Fruit fly (Drosophila melanogaster) whole organism, adult: ENCODE measurements around the gene kirre.

Experiments used
- CG11617 ChIP-seq: fragments of 200-800 bp; sonication (Bioruptor generic); optimal IDR thresholded peaks from 2 replicates; lab custom pipeline; 2017; ENCODE audit warnings: mild to moderate bottlenecking, missing biosample characterization, missing genetic modification reagents, missing genetic modification characterization
- CG12768 ChIP-seq: fragments of 200-800 bp; sonication (Bioruptor generic); optimal IDR thresholded peaks from 2 replicates; lab custom pipeline; 2017; ENCODE audit warnings: missing biosample characterization, missing genetic modification characterization, mild to moderate bottlenecking, moderate library complexity, missing genetic modification reagents
- CG14711 ChIP-seq: fragments of 200-800 bp; sonication (Bioruptor generic); optimal IDR thresholded peaks from 2 replicates; lab custom pipeline; 2018; ENCODE audit warnings: missing biosample characterization, mild to moderate bottlenecking, missing genetic modification characterization, moderate library complexity
- CG1620 ChIP-seq: fragments of 200-800 bp; sonication (Bioruptor generic); optimal IDR thresholded peaks from 2 replicates; lab custom pipeline; 2016; ENCODE audit warnings: missing biosample characterization, missing genetic modification characterization
- CG33017 ChIP-seq: fragments of 200-800 bp; sonication (Bioruptor generic); optimal IDR thresholded peaks from 2 replicates; lab custom pipeline; 2018; ENCODE audit warnings: missing biosample characterization, mild to moderate bottlenecking, missing genetic modification characterization, moderate library complexity
- CG5204 ChIP-seq: fragments of 200-800 bp; sonication (Bioruptor generic); optimal IDR thresholded peaks from 2 replicates; lab custom pipeline; 2016; ENCODE audit warnings: missing biosample characterization, missing genetic modification characterization
- CG7045 ChIP-seq: fragments of 200-800 bp; sonication (Bioruptor generic); optimal IDR thresholded peaks from 2 replicates; lab custom pipeline; 2017; ENCODE audit warnings: missing biosample characterization, mild to moderate bottlenecking, missing genetic modification characterization
- CG7101 ChIP-seq: fragments of 200-800 bp; sonication (Bioruptor generic); optimal IDR thresholded peaks from 2 replicates; lab custom pipeline; 2018; ENCODE audit warnings: missing biosample characterization, mild to moderate bottlenecking, missing genetic modification characterization, moderate library complexity
- Clk ChIP-seq: fragments of 200-800 bp; sonication (Bioruptor generic); optimal IDR thresholded peaks from 2 replicates; lab custom pipeline; 2017; ENCODE audit warnings: missing biosample characterization, missing genetic modification characterization
- Crg-1 ChIP-seq: fragments of 200-800 bp; sonication (Bioruptor generic); optimal IDR thresholded peaks from 2 replicates; lab custom pipeline; 2016; ENCODE audit warnings: missing biosample characterization, missing genetic modification characterization
- Hr96 ChIP-seq: fragments of 200-800 bp; sonication (Bioruptor generic); optimal IDR thresholded peaks from 2 replicates; lab custom pipeline; 2016; ENCODE audit warnings: missing biosample characterization, missing genetic modification characterization
- Mnt ChIP-seq: fragments of 200-800 bp; sonication (Bioruptor generic); optimal IDR thresholded peaks from 2 replicates; lab custom pipeline; 2016; ENCODE audit warnings: missing biosample characterization, mild to moderate bottlenecking, missing genetic modification characterization
- bab1 ChIP-seq: fragments of 200-800 bp; sonication (Bioruptor generic); optimal IDR thresholded peaks from 3 replicates; lab custom pipeline; 2019; ENCODE audit warnings: missing biosample characterization, mild to moderate bottlenecking, missing genetic modification characterization, moderate library complexity
- cic ChIP-seq: fragments of 200-800 bp; sonication (Bioruptor generic); optimal IDR thresholded peaks from 2 replicates; lab custom pipeline; 2017; ENCODE audit warnings: missing biosample characterization, mild to moderate bottlenecking, missing genetic modification characterization, moderate library complexity
- cnc ChIP-seq, 2 experiments: fragments of >200 bp; optimal IDR thresholded peaks; 2 replicates each; lab custom pipeline; 2017
- kay ChIP-seq: fragments of 200-800 bp; sonication (Bioruptor generic); peaks from one replicate; lab custom pipeline; 2016; ENCODE audit warnings: missing biosample characterization, missing genetic modification characterization, borderline replicate concordance
- ovo ChIP-seq: fragments of 200-800 bp; sonication (Bioruptor generic); optimal IDR thresholded peaks from 2 replicates; lab custom pipeline; 2016; ENCODE audit warnings: missing biosample characterization, missing genetic modification characterization
- pad ChIP-seq: fragments of 200-800 bp; sonication (Bioruptor generic); optimal IDR thresholded peaks from 3 replicates; lab custom pipeline; 2017; ENCODE audit warnings: missing biosample characterization, missing genetic modification characterization, mild to moderate bottlenecking, moderate library complexity, missing genetic modification reagents
- tj ChIP-seq: fragments of 200-800 bp; sonication (Bioruptor generic); optimal IDR thresholded peaks from 3 replicates; lab custom pipeline; 2017; ENCODE audit warnings: missing biosample characterization, mild to moderate bottlenecking, missing genetic modification characterization, moderate library complexity
- toe ChIP-seq: fragments of 200-800 bp; sonication (Bioruptor generic); optimal IDR thresholded peaks from 2 replicates; lab custom pipeline; 2016; ENCODE audit warnings: missing biosample characterization, missing genetic modification characterization

kirre gene

dm6 chrX:2934827-2935226 is 194.6 kb downstream of the kirre start, which contains the start of gene CG3592:
TSS of gene CG3592 (plus strand) at chrX:2935127.
- TF ChIP-seq Crg-1 (GFP tag; lab: Kevin White, UChicago) = no peak
- TF ChIP-seq CG14711 (tag; lab: Kevin White, UChicago) = no peak
- no peak for TF ChIP-seq Hr96 (GFP tag; lab: Kevin White, UChicago)
- no peak for TF ChIP-seq bab1 (GFP tag; lab: Kevin White, UChicago)
- TF ChIP-seq CG7045 (GFP tag; lab: Kevin White, UChicago) = no peak

- TF ChIP-seq Hr96 (GFP tag; lab: Kevin White, UChicago) (no peak), CG12768 (GFP tag; lab: Kevin White, UChicago) (no peak), Clk (GFP tag; lab: Kevin White, UChicago) (no peak), toe (GFP tag; lab: Kevin White, UChicago) (no peak)
Measured at dm6 chrX:2936727-2937126, 196.5 kb downstream of the kirre start, which contains the start of gene CG3598. TSS of gene CG3598 (plus strand) at chrX:2937027.

dm6 chrX:2938556-2938955 is 198.4 kb downstream of the kirre start, which contains the start of gene CG14420:
TSS of gene CG14420 (plus strand) at chrX:2938856.
- TF ChIP-seq CG5204 (no peak), kay (GFP tag; lab: Kevin White, UChicago) (no peak), CG12768 (GFP tag; lab: Kevin White, UChicago) (no peak), Mnt (GFP tag; lab: Kevin White, UChicago) (no peak), CG7101 (tag; lab: Kevin White, UChicago) (no peak), CG11617 (GFP tag; lab: Kevin White, UChicago) (no peak)

dm6 chrX:2941108-2941507 is 200.9 kb downstream of the kirre start, which contains the start of gene CG14421:
TSS of gene CG14421 (plus strand) at chrX:2941408.
- TF ChIP-seq CG5204 (no peak), CG12768 (GFP tag; lab: Kevin White, UChicago) (no peak), bab1 (GFP tag; lab: Kevin White, UChicago) (no peak), cic (no peak)

- TF ChIP-seq Hr96 (GFP tag; lab: Kevin White, UChicago) (no peak), cic (no peak), CG33017 (tag; lab: Kevin White, UChicago) (no peak), Crg-1 (GFP tag; lab: Kevin White, UChicago) (no peak), cnc (optimal IDR thresholded peaks at IDR 0.05; lab: Kevin White, UChicago) (no peak), Mnt (GFP tag; lab: Kevin White, UChicago) (no peak), bab1 (GFP tag; lab: Kevin White, UChicago) (no peak)
Measured at dm6 chrX:2943086-2943485, 202.9 kb downstream of the kirre start, which contains the start of gene CG14422. TSS of gene CG14422 (plus strand) at chrX:2943386.

dm6 chrX:2945103-2945502 is 204.9 kb downstream of the kirre start, which contains the start of gene CG14423:
TSS of gene CG14423 (plus strand) at chrX:2945403.
- TF ChIP-seq ovo = no peak
- TF ChIP-seq CG12768 (GFP tag; lab: Kevin White, UChicago) = no peak
- no peak for TF ChIP-seq CG7101 (tag; lab: Kevin White, UChicago)
- no peak for TF ChIP-seq CG7045 (GFP tag; lab: Kevin White, UChicago)
- no peak for TF ChIP-seq CG5204
- no peak for TF ChIP-seq Crg-1 (GFP tag; lab: Kevin White, UChicago)
- no peak for TF ChIP-seq toe (GFP tag; lab: Kevin White, UChicago)
- no peak for TF ChIP-seq CG14711 (tag; lab: Kevin White, UChicago)

dm6 chrX:2946794-2947193 is 206.6 kb downstream of the kirre start, which contains the start of gene CG17959:
TSS of gene CG17959 (plus strand) at chrX:2947094.
- TF ChIP-seq CG7045 (GFP tag; lab: Kevin White, UChicago) = no peak
- no peak for TF ChIP-seq Crg-1 (GFP tag; lab: Kevin White, UChicago)
- no peak for TF ChIP-seq CG12768 (GFP tag; lab: Kevin White, UChicago)
- no peak for TF ChIP-seq CG11617 (GFP tag; lab: Kevin White, UChicago)
- TF ChIP-seq cic = no peak
- no peak for TF ChIP-seq CG5204
- TF ChIP-seq CG33017 (tag; lab: Kevin White, UChicago) = no peak
- TF ChIP-seq CG1620 (GFP tag; lab: Kevin White, UChicago) = no peak
- no peak for TF ChIP-seq Clk (GFP tag; lab: Kevin White, UChicago)
- TF ChIP-seq pad (GFP tag; lab: Kevin White, UChicago) = no peak
- no peak for TF ChIP-seq bab1 (GFP tag; lab: Kevin White, UChicago)
- TF ChIP-seq Hr96 (GFP tag; lab: Kevin White, UChicago) = no peak
- no peak for TF ChIP-seq ovo
- TF ChIP-seq CG14711 (tag; lab: Kevin White, UChicago) = no peak
- TF ChIP-seq kay (GFP tag; lab: Kevin White, UChicago) = no peak
- no peak for TF ChIP-seq Mnt (GFP tag; lab: Kevin White, UChicago)
- no peak for TF ChIP-seq tj (GFP tag; lab: Kevin White, UChicago)
- no peak for TF ChIP-seq CG7101 (tag; lab: Kevin White, UChicago)
